Fruit fly (Drosophila melanogaster): Measurements from ENCODE around the gene CG34461.

DNA sequence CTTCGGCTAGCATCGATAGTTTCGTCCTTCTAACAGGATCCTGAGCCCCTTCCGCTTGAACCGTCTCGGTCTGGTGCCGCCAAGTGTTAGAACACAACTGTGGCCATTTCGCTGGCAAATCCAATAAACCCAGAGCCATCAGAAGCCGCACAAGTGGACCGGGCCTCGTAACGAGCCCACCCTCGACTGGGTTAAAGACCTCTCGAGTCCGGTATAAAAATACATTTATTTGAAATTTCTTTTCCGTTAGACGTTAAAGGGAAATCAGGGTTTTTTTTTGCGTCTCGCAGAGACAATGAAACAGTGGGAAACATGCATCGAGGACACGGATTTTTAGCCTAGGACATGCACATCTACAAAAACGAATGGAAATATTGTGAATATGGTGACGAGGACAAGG, 30.5 kb downstream of the CG34461 start, which contains the start of gene Culd:
- TF ChIP-seq psq (optimal IDR thresholded peaks at IDR 0.05), result no peak
- no peak for TF ChIP-seq h (optimal IDR thresholded peaks at IDR 0.05)
- TF ChIP-seq ttk (optimal IDR thresholded peaks at IDR 0.05), result no peak

Data from Kc167 (cell line).